Worm (Caenorhabditis elegans): ENCODE results near the gene C27D6.1.
"Not testable (repeated sequence)": the region's sequence is repeated elsewhere in the genome, so short reads cannot be mapped to it uniquely, and the experiment has no call there.

The C27D6.1 gene

DNA sequence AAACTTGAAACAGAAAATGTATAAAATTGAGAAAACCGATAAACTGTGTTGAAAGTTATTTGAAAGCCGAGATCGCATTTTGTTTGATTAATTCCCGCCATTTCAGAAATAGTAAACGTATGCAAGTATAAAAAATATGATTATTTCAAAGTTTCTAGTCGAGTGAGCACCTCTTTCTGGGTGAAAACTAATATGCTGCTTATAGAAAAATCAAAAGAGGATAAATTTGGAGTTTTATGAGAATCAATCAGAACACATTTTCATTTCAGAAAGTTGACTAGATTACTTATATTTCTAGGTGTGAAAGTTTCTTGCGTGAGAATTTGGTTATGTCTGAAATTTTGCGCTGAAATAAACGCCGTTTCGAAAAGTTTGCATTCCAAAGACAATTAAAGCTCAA lies 15.0 kb upstream of the C27D6.1 start, which contains the start of gene srb-13:
TSS of gene srb-13 (minus strand) at position 101 of the 400 bp plus-strand sequence.
- TF ChIP-seq elt-1 (tag; optimal IDR thresholded peaks at IDR 0.05) (no peak), snpc-4 (tag; optimal IDR thresholded peaks at IDR 0.05) (no peak)

DNA sequence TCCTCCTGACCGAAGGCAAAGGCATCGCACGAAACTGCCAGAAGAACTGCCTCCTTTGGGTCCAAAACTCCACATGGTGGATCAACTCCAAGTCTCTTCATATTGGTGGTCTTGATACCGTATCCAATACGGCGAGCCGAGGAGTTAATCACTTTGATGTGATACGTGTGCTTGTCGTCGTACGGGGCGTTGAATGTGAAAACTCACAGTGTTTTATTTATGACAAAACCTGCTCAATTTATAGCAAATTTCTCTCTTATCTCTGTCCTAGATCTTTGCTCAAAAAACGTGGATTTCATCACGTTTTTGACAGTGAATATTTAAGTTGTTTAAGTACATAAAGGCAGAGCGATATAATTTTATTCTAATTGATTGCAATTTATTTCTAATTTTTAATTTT lies 13.8 kb upstream of the C27D6.1 start, which contains the start of gene F58A6.9:
TSS of gene F58A6.9 (minus strand) at position 101 of the 400 bp plus-strand sequence.
- TF ChIP-seq ama-1 (optimal IDR thresholded peaks at IDR 0.05); nhr-76 (tag; optimal IDR thresholded peaks at IDR 0.05); sea-2 (GFP tag; optimal IDR thresholded peaks at IDR 0.05): not testable (repeated sequence)

DNA sequence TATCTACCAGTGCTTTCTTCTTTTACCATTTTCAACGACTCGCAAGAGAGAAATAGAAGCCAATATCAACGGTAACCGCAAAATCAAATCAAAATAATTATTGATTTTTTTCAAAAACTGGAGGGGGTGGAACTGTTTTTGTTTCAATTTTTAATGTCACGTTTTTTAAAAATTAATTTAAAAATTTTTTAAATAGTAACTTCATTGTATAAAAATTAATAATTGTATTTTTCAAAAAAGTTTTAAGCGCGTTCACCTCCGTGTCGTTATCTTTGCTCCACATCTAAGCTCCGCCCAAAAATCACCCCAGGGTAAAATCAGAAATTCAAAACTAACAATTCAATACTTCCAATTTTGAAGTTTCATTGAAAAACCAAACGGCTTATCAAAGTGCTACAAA lies 11.4 kb upstream of the C27D6.1 start, which contains the start of gene C27D6.11:
TSS of gene C27D6.11 (minus strand) at position 101 of the 400 bp plus-strand sequence.
- TF ChIP-seq nhr-67 (tag; optimal IDR thresholded peaks at IDR 0.05) = no peak
- no peak for TF ChIP-seq skn-1 (tag; optimal IDR thresholded peaks at IDR 0.05)
- TF ChIP-seq sea-2 (GFP tag; optimal IDR thresholded peaks at IDR 0.05) = no peak
- TF ChIP-seq mdl-1 (tag; optimal IDR thresholded peaks at IDR 0.05) = no peak
- TF ChIP-seq daf-12 (tag; optimal IDR thresholded peaks at IDR 0.05) = no peak
- TF ChIP-seq lin-39 (tag; optimal IDR thresholded peaks at IDR 0.05) = no peak
- no peak for TF ChIP-seq ceh-9 (tag; optimal IDR thresholded peaks at IDR 0.05)
- no peak for TF ChIP-seq unc-39 (tag; optimal IDR thresholded peaks at IDR 0.05)
- TF ChIP-seq nfya-1 (tag; optimal IDR thresholded peaks at IDR 0.05; ENCODE audit: insufficient read depth) = no peak
- no peak for TF ChIP-seq fos-1 (tag; optimal IDR thresholded peaks at IDR 0.05)
- no peak for TF ChIP-seq tbx-2 (tag; optimal IDR thresholded peaks at IDR 0.05)
- no peak for TF ChIP-seq snpc-4 (tag; optimal IDR thresholded peaks at IDR 0.05)
- no peak for TF ChIP-seq ztf-11 (tag; optimal IDR thresholded peaks at IDR 0.05)
- TF ChIP-seq fkh-2 (tag; optimal IDR thresholded peaks at IDR 0.05) = no peak
- no peak for TF ChIP-seq nhr-76 (tag; optimal IDR thresholded peaks at IDR 0.05)
- no peak for TF ChIP-seq R02D3.7 (tag; optimal IDR thresholded peaks at IDR 0.05)
- TF ChIP-seq aly-2 (tag; optimal IDR thresholded peaks at IDR 0.05) = no peak

ce11 chrII:5163283-5163682 lies 9.3 kb upstream of the C27D6.1 start, which contains the start of gene srb-5:
Gene srb-5 (minus strand): TSS chrII:5163383.
- TF ChIP-seq lsy-12 (tag; optimal IDR thresholded peaks at IDR 0.05) (no peak), aly-2 (tag; optimal IDR thresholded peaks at IDR 0.05) (no peak), elt-3 (tag; optimal IDR thresholded peaks at IDR 0.05) (no peak), ceh-9 (tag; optimal IDR thresholded peaks at IDR 0.05) (no peak), nhr-25 (tag; optimal IDR thresholded peaks at IDR 0.05) (no peak), nhr-237 (tag; optimal IDR thresholded peaks at IDR 0.05) (no peak), nhr-77 (tag; optimal IDR thresholded peaks at IDR 0.05) (no peak)

ce11 chrII:5166738-5167137 lies 5.8 kb upstream of the C27D6.1 start, which contains the start of gene srb-3:
Gene srb-3 (minus strand): TSS chrII:5166838.
- no peak for TF ChIP-seq elt-2 (tag; optimal IDR thresholded peaks at IDR 0.05)
- no peak for TF ChIP-seq nhr-43 (tag; optimal IDR thresholded peaks at IDR 0.05; ENCODE audit: poor library complexity, severe bottlenecking)
- no peak for TF ChIP-seq mml-1 (tag; optimal IDR thresholded peaks at IDR 0.05)
- no peak for TF ChIP-seq ZK546.5 (tag; optimal IDR thresholded peaks at IDR 0.05)
- TF ChIP-seq daf-12 (tag; optimal IDR thresholded peaks at IDR 0.05) = no peak
- TF ChIP-seq eor-1 (tag; optimal IDR thresholded peaks at IDR 0.05) = no peak
- TF ChIP-seq nhr-77 (tag; optimal IDR thresholded peaks at IDR 0.05) = no peak
- TF ChIP-seq lin-15B (tag; optimal IDR thresholded peaks at IDR 0.05) = no peak
- TF ChIP-seq ceh-28 (tag; optimal IDR thresholded peaks at IDR 0.05) = no peak
- no peak for TF ChIP-seq ceh-82 (tag; optimal IDR thresholded peaks at IDR 0.05)
- no peak for TF ChIP-seq fos-1 (tag; optimal IDR thresholded peaks at IDR 0.05)
- no peak for TF ChIP-seq pha-4 (tag; optimal IDR thresholded peaks at IDR 0.05)
- TF ChIP-seq hmg-11 (tag; optimal IDR thresholded peaks at IDR 0.05) = no peak
- TF ChIP-seq ceh-9 (tag; optimal IDR thresholded peaks at IDR 0.05) = no peak
- no peak for TF ChIP-seq ceh-16 (tag; optimal IDR thresholded peaks at IDR 0.05)
- no peak for TF ChIP-seq skn-1 (tag; optimal IDR thresholded peaks at IDR 0.05)
- TF ChIP-seq tbx-2 (tag; optimal IDR thresholded peaks at IDR 0.05) = no peak

Data from whole organism, L3 larva.